Fruit fly (Drosophila melanogaster) whole organism, pupa: Measurements from ENCODE around the gene CAH4.
A peak's percentile ranks its signal among the peaks of the same experiment; 100 is the strongest.

Experiments used
- CG12605 ChIP-seq: fragments of 200-800 bp; sonication (Bioruptor generic); IDR thresholded peaks from 2 replicates; pipeline ENCODE4 v1.3.6; 2022; ENCODE audit warnings: missing biosample characterization, missing genetic modification characterization
- CG4496 ChIP-seq: fragments of 200-800 bp; sonication (Bioruptor generic); IDR thresholded peaks from 3 replicates; pipeline ENCODE4 v1.3.6; 2022; ENCODE audit warnings: missing biosample characterization, missing genetic modification characterization
- CG8159 ChIP-seq: fragments of 200-800 bp; sonication (Bioruptor generic); optimal IDR thresholded peaks from 3 replicates; lab custom pipeline; 2018; ENCODE audit warnings: missing biosample characterization, mild to moderate bottlenecking, missing genetic modification characterization, moderate library complexity
- CG9948 ChIP-seq: fragments of 200-800 bp; sonication (Bioruptor generic); optimal IDR thresholded peaks from 2 replicates; lab custom pipeline; 2018; ENCODE audit warnings: missing biosample characterization, mild to moderate bottlenecking, missing genetic modification characterization, moderate library complexity
- EcR ChIP-seq: fragments of 200-800 bp; sonication (Bioruptor generic); optimal IDR thresholded peaks from 3 replicates; lab custom pipeline; 2019; ENCODE audit warnings: missing biosample characterization, missing genetic modification characterization, mild to moderate bottlenecking, moderate library complexity, missing genetic modification reagents
- Ets98B ChIP-seq: fragments of 200-800 bp; sonication (Bioruptor generic); IDR thresholded peaks from 2 replicates; pipeline ENCODE4 v1.3.6; 2022; ENCODE audit warnings: missing biosample characterization, missing genetic modification characterization
- Snoo ChIP-seq: fragments of 200-800 bp; sonication (Bioruptor generic); optimal IDR thresholded peaks from 3 replicates; lab custom pipeline; 2017; ENCODE audit warnings: missing biosample characterization, mild to moderate bottlenecking, missing genetic modification characterization, inconsistent platforms
- fd96Ca ChIP-seq: fragments of 200-800 bp; sonication (Bioruptor generic); IDR thresholded peaks from 3 replicates; pipeline ENCODE4 v1.3.6; 2022; ENCODE audit warnings: missing biosample characterization, missing genetic modification characterization
- rn ChIP-seq: fragments of 200-800 bp; sonication (Bioruptor generic); IDR thresholded peaks from 2 replicates; pipeline ENCODE4 v1.3.6; 2022; ENCODE audit warnings: missing biosample characterization, missing genetic modification characterization

- TF ChIP-seq Snoo (tag; lab: Kevin White, UChicago) (peak; percentile 82), CG4496 (GFP tag; lab: Robert Waterston, UW) (peak; percentile 79), EcR (GFP tag; lab: Kevin White, UChicago) (peak; percentile 79), rn (GFP tag; lab: Robert Waterston, UW) (peak; percentile 64; the same call in 1 of the 2 replicates), CG9948 (peak; percentile 95), CG12605 (GFP tag; lab: Robert Waterston, UW) (peak; percentile 56), CG8159 (peak; percentile 96), Ets98B (peak; percentile 61), fd96Ca (GFP tag; lab: Robert Waterston, UW) (0 out of 3 replicates have a peak, but pooled peaks have one; percentile 12)
These were observed 36.1 kb upstream of the CAH4 start for dm6 chr3R:24893320-24893955.
